Worm (Caenorhabditis elegans): ENCODE data around the gene kle-2.

ce11 chrIII:7986585-7987171 is 45.2 kb downstream of the kle-2 start, which contains the start of gene hrpk-2:
- TF ChIP-seq hsf-1 (GFP tag; IDR thresholded peaks at IDR 0.05) (no peak), ceh-79 (tag; optimal IDR thresholded peaks at IDR 0.05) (no peak), rcor-1 (GFP tag; IDR thresholded peaks at IDR 0.05) (no peak), snpc-4 (GFP tag; optimal IDR thresholded peaks at IDR 0.05) (no peak), snpc-4 (tag; optimal IDR thresholded peaks at IDR 0.05) (no peak), zim-3 (tag; optimal IDR thresholded peaks at IDR 0.05) (no peak), lag-1 (GFP tag; IDR thresholded peaks at IDR 0.05) (no peak)

All from whole organism, young adult.